Worm (Caenorhabditis elegans) whole organism, L4 larva: ENCODE measurements around the gene pch-2.

Experiments
- F10B5.3 ChIP-seq: sonication (generic microtip); optimal IDR thresholded peaks from 2 replicates; lab custom pipeline; 2016; ENCODE audit warnings: mild to moderate bottlenecking, missing genetic modification characterization, missing compliant biosample characterization
- F49E8.2 ChIP-seq: sonication (generic microtip); optimal IDR thresholded peaks from 2 replicates; lab custom pipeline; 2016; ENCODE audit warnings: missing compliant biosample characterization, mild to moderate bottlenecking, missing genetic modification characterization, borderline replicate concordance
- T20F7.1 ChIP-seq: fragments of 200-800 bp; sonication (Bioruptor generic); optimal IDR thresholded peaks from 2 replicates; lab custom pipeline; 2018; ENCODE audit warnings: mild to moderate bottlenecking, missing genetic modification characterization, missing compliant biosample characterization
- Y48G9A.11 ChIP-seq: fragments of 200-800 bp; sonication (Bioruptor generic); IDR thresholded peaks from 2 replicates; pipeline ENCODE4 v1.3.6; 2022; ENCODE audit warnings: missing genetic modification reagents, missing genetic modification characterization, missing compliant biosample characterization
- Y5F2A.4 ChIP-seq: fragments of 200-800 bp; sonication (Bioruptor generic); optimal IDR thresholded peaks from 2 replicates; lab custom pipeline; 2018; ENCODE audit warnings: mild to moderate bottlenecking, missing genetic modification characterization, missing compliant biosample characterization
- Y75B8A.6 ChIP-seq: fragments of 200-800 bp; sonication (Bioruptor generic); IDR thresholded peaks from 2 replicates; pipeline ENCODE4 v1.3.6; 2022; ENCODE audit warnings: missing genetic modification reagents, missing genetic modification characterization, missing compliant biosample characterization
- aha-1 ChIP-seq: fragments of 150-350 bp; peaks from one replicate; lab custom pipeline; 2014; ENCODE audit warnings: missing biosample characterization, missing genetic modification characterization
- arid-1 ChIP-seq: fragments of 200-800 bp; sonication (Bioruptor generic); conservative IDR thresholded peaks from 2 replicates; pipeline ENCODE4 v1.3.6; 2022; ENCODE audit warnings: missing genetic modification reagents, missing genetic modification characterization, missing compliant biosample characterization
- attf-4 ChIP-seq: sonication (generic microtip); optimal IDR thresholded peaks from 3 replicates; lab custom pipeline; 2017; ENCODE audit warnings: missing biosample characterization, missing genetic modification characterization
- cey-2 ChIP-seq: sonication (generic microtip); optimal IDR thresholded peaks from 3 replicates; lab custom pipeline; 2017; ENCODE audit warnings: missing genetic modification characterization, mild to moderate bottlenecking, missing compliant biosample characterization, antibody characterized with exemption, borderline replicate concordance; ENCODE audit not compliant: insufficient read depth
- ctbp-1 ChIP-seq: fragments of 200-800 bp; sonication (Bioruptor generic); IDR thresholded peaks from 2 replicates; pipeline ENCODE4 v1.3.6; 2022; ENCODE audit warnings: missing genetic modification reagents, missing genetic modification characterization, missing compliant biosample characterization
- daf-16 ChIP-seq, 3 experiments: sonication (generic microtip); optimal IDR thresholded peaks; 2 replicates each; lab custom pipeline; 2016 to 2017; ENCODE audit warnings: missing genetic modification characterization in 3 of 3, missing genetic modification reagents in 3 of 3, mild to moderate bottlenecking in 2 of 3, missing compliant biosample characterization in 2 of 3, missing biosample characterization in 1 of 3, moderate library complexity in 1 of 3
- dmd-6 ChIP-seq: fragments of 200-800 bp; sonication (Bioruptor generic); IDR thresholded peaks from 2 replicates; pipeline ENCODE4 v1.3.6; 2022; ENCODE audit warnings: missing genetic modification reagents, missing genetic modification characterization, missing compliant biosample characterization
- dmd-8 ChIP-seq: fragments of 200-800 bp; sonication (Bioruptor generic); IDR thresholded peaks from 2 replicates; pipeline ENCODE4 v1.3.6; 2022; ENCODE audit warnings: missing genetic modification characterization, missing compliant biosample characterization
- egl-43 ChIP-seq: fragments of 200-800 bp; sonication (Bioruptor generic); IDR thresholded peaks from 2 replicates; pipeline ENCODE4 v1.3.6; 2022; ENCODE audit warnings: missing genetic modification reagents, missing genetic modification characterization, missing compliant biosample characterization
- hif-1 ChIP-seq, 2 experiments: sonication (generic microtip); optimal IDR thresholded peaks; 2 replicates each; lab custom pipeline; 2016 to 2017; ENCODE audit warnings: missing compliant biosample characterization in 2 of 2, missing genetic modification characterization in 2 of 2, missing genetic modification reagents in 2 of 2, missing genotype in 2 of 2, mild to moderate bottlenecking in 1 of 2
- hlh-30 ChIP-seq: sonication (generic microtip); optimal IDR thresholded peaks from 2 replicates; lab custom pipeline; 2017; ENCODE audit warnings: antibody characterized with exemption, mild to moderate bottlenecking, missing genetic modification characterization, missing compliant biosample characterization; ENCODE audit not compliant: insufficient read depth
- hmg-1.1 ChIP-seq: fragments of 200-800 bp; sonication (Bioruptor generic); IDR thresholded peaks from 2 replicates; pipeline ENCODE4 v1.3.6; 2022; ENCODE audit warnings: missing genetic modification reagents, missing genetic modification characterization, missing compliant biosample characterization
- jun-1 ChIP-seq: fragments of 150-350 bp; optimal IDR thresholded peaks from 2 replicates; lab custom pipeline; 2014; ENCODE audit warnings: missing biosample characterization, missing genetic modification reagents, missing genetic modification characterization
- lim-7 ChIP-seq: fragments of 200-800 bp; sonication (Bioruptor generic); IDR thresholded peaks from 2 replicates; pipeline ENCODE4 v1.3.6; 2022; ENCODE audit warnings: missing genetic modification characterization, missing compliant biosample characterization
- lin-1 ChIP-seq: fragments of 200-800 bp; sonication (Bioruptor generic); IDR thresholded peaks from 2 replicates; pipeline ENCODE4 v1.3.6; 2022; ENCODE audit warnings: missing genetic modification reagents, missing genetic modification characterization, missing compliant biosample characterization
- lin-13 ChIP-seq: fragments of 150-350 bp; optimal IDR thresholded peaks from 2 replicates; lab custom pipeline; 2014; ENCODE audit warnings: missing biosample characterization, missing genetic modification reagents, missing genetic modification characterization
- lin-15B ChIP-seq: fragments of 150-350 bp; sonication (generic microtip); optimal IDR thresholded peaks from 3 replicates; lab custom pipeline; 2014; ENCODE audit warnings: missing biosample characterization, missing genetic modification characterization
- lin-29 ChIP-seq: fragments of 200-800 bp; sonication (Bioruptor generic); IDR thresholded peaks from 2 replicates; pipeline ENCODE4 v1.3.6; 2022; ENCODE audit warnings: missing genetic modification reagents, missing genetic modification characterization, missing compliant biosample characterization
- lin-38 ChIP-seq: fragments of 200-800 bp; sonication (Bioruptor generic); IDR thresholded peaks from 2 replicates; pipeline ENCODE4 v1.3.6; 2022; ENCODE audit warnings: missing genetic modification reagents, missing genetic modification characterization, missing compliant biosample characterization
- madf-5 ChIP-seq, 2 experiments: fragments of 200-800 bp; sonication (Bioruptor generic); IDR thresholded peaks; 2 replicates each; pipeline ENCODE4 v1.3.6; 2022; ENCODE audit warnings: missing compliant biosample characterization in 2 of 2, missing genetic modification characterization in 2 of 2
- mdl-1 ChIP-seq, 2 experiments: fragments of 150-350 bp in 1 of 2; sonication (generic microtip) in 1 of 2; optimal IDR thresholded peaks; 2 replicates each; lab custom pipeline; 2014 to 2017; ENCODE audit warnings: missing biosample characterization in 2 of 2, missing genetic modification characterization in 2 of 2
- mes-2 ChIP-seq: sonication (generic microtip); optimal IDR thresholded peaks from 2 replicates; lab custom pipeline; 2016; ENCODE audit warnings: missing genotype, mild to moderate bottlenecking, missing genetic modification characterization, missing compliant biosample characterization; ENCODE audit not compliant: poor library complexity, severe bottlenecking
- mxl-3 ChIP-seq: fragments of 200-800 bp; sonication (Bioruptor generic); optimal IDR thresholded peaks from 2 replicates; lab custom pipeline; 2018; ENCODE audit warnings: mild to moderate bottlenecking, missing genetic modification characterization, missing compliant biosample characterization
- nhr-10 ChIP-seq: fragments of 150-350 bp; optimal IDR thresholded peaks from 2 replicates; lab custom pipeline; 2014; ENCODE audit warnings: missing biosample characterization, missing genetic modification characterization
- nhr-11 ChIP-seq: fragments of 150-350 bp; optimal IDR thresholded peaks from 2 replicates; lab custom pipeline; 2014; ENCODE audit warnings: missing biosample characterization, missing genetic modification characterization
- nhr-111 ChIP-seq: fragments of 200-800 bp; sonication (Bioruptor generic); optimal IDR thresholded peaks from 2 replicates; lab custom pipeline; 2018; ENCODE audit warnings: mild to moderate bottlenecking, missing genetic modification characterization, missing compliant biosample characterization
- nhr-237 ChIP-seq: sonication (generic microtip); optimal IDR thresholded peaks from 2 replicates; lab custom pipeline; 2017; ENCODE audit warnings: missing biosample characterization, missing genetic modification characterization
- pqm-1 ChIP-seq: sonication (generic microtip); optimal IDR thresholded peaks from 2 replicates; lab custom pipeline; 2017; ENCODE audit warnings: missing biosample characterization, missing genetic modification characterization
- saeg-2 ChIP-seq: fragments of 200-800 bp; sonication (Bioruptor generic); IDR thresholded peaks from 2 replicates; pipeline ENCODE4 v1.3.6; 2022; ENCODE audit warnings: missing genetic modification reagents, missing genetic modification characterization, missing compliant biosample characterization
- sdz-12 ChIP-seq: fragments of 200-800 bp; sonication (Bioruptor generic); optimal IDR thresholded peaks from 2 replicates; lab custom pipeline; 2018; ENCODE audit warnings: mild to moderate bottlenecking, missing genetic modification characterization, missing compliant biosample characterization
- spr-1 ChIP-seq: sonication (generic microtip); optimal IDR thresholded peaks from 2 replicates; lab custom pipeline; 2016; ENCODE audit warnings: mild to moderate bottlenecking, missing genetic modification characterization, missing compliant biosample characterization
- unc-130 ChIP-seq: sonication (generic microtip); optimal IDR thresholded peaks from 2 replicates; lab custom pipeline; 2016; ENCODE audit warnings: missing genetic modification reagents, missing genetic modification characterization, missing compliant biosample characterization
- unc-62 ChIP-seq, 3 experiments: fragments of 150-350 bp in 1 of 3; sonication (generic microtip); optimal IDR thresholded peaks in 2 of 3; peaks in 1 of 3; 1 replicate in 1 of 3; 2 replicates in 2 of 3; lab custom pipeline; 2014 to 2017; ENCODE audit warnings: missing biosample characterization in 3 of 3, missing genetic modification characterization in 3 of 3, missing genetic modification reagents in 3 of 3, missing genotype in 1 of 3
- zfp-3 ChIP-seq: fragments of 200-800 bp; sonication (Bioruptor generic); conservative IDR thresholded peaks from 2 replicates; pipeline ENCODE4 v1.3.6; 2022; ENCODE audit warnings: missing genetic modification reagents, missing genetic modification characterization, missing compliant biosample characterization
- ztf-7 ChIP-seq: fragments of 150-350 bp; optimal IDR thresholded peaks from 2 replicates; lab custom pipeline; 2014; ENCODE audit warnings: missing biosample characterization, missing genetic modification characterization

Gene pch-2

DNA sequence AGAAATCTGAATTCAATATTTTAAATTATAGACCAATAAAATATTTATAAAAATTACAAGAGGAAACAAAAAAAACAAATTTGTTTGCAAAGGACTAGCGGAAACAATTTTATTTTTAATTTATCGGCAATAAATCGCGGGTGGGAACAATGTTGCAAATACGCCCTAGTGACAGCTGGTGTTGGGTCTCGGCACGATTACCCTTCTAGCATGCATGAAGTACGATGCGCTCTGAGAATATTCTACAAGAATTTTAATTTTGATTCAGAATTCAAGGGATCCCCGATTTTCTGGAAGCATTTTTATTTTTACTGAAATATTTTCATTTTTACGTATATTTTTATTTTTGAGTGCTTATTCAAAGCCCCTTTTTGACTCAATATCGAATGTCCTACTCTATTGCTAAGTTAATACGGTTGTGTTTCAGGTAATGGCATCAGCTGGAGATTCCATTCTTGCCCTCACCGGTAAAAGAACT lies 26.9 kb downstream of the pch-2 start, which contains the start of the genes mig-5 and cct-1 (continued):
- TF ChIP-seq ztf-7 (tag; lab: Kevin White, UChicago) (peak; percentile 87), nhr-10 (tag; lab: Kevin White, UChicago) (peak; percentile 88), nhr-237 (peak; percentile 49), dmd-6 (GFP tag; lab: Robert Waterston, UW) (peak; percentile 89), lin-1 (GFP tag; lab: Robert Waterston, UW) (peak; percentile 85), arid-1 (GFP tag; lab: Robert Waterston, UW) (peak; percentile 93), hlh-30 (tag; lab: Kevin White, UChicago) (peak; percentile 90), Y75B8A.6 (GFP tag; lab: Robert Waterston, UW) (no peak), pqm-1 (peak; percentile 62), nhr-11 (tag; lab: Kevin White, UChicago) (peak; percentile 95), cey-2 (tag; lab: Kevin White, UChicago) (no peak), egl-43 (peak; percentile 66), hmg-1.1 (GFP tag; lab: Robert Waterston, UW) (peak; percentile 98), aha-1 (tag; lab: Kevin White, UChicago) (peak; percentile 85), daf-16 (GFP tag; optimal IDR thresholded peaks at IDR 0.05; lab: Kevin White, UChicago) (peak; percentile 61 to 87), daf-16 (tag; optimal IDR thresholded peaks at IDR 0.05; lab: Kevin White, UChicago) (peak; percentile 84), sdz-12 (GFP tag; lab: Kevin White, UChicago) (no peak), lin-15B (peak; percentile 90), nhr-111 (GFP tag; lab: Kevin White, UChicago) (no peak), F10B5.3 (tag; lab: Kevin White, UChicago) (peak; percentile 85), lin-13 (GFP tag; lab: Kevin White, UChicago) (peak; percentile 87), dmd-8 (no peak), T20F7.1 (GFP tag; lab: Kevin White, UChicago) (peak; percentile 93), spr-1 (tag; lab: Kevin White, UChicago) (peak; percentile 91), lim-7 (no peak), unc-130 (GFP tag; lab: Kevin White, UChicago) (peak; percentile 65), saeg-2 (GFP tag; lab: Robert Waterston, UW) (peak; percentile 76; the same call in 1 of the 2 replicates)

DNA sequence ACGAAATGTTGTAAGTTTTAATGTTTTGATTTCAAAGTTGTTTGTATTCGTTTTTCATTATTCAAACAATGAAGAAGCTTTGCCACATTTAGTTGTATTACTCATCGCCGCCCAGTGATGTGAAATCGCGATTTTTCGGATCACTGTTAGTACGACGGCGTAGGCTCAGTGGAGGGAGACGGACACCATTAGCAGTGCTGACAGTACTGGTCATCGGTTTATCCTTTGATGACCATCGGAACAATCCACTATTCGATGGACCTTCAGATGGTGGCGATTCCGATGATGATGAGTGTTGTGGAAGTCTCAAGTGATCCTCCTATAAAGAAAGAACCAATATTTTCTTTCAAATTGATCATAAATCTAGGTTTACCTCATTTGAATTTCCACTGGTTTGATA lies 29.4 kb downstream of the pch-2 start:
- 0 out of 2 replicates have a peak, but pooled peaks have one; percentile 9 for TF ChIP-seq lin-1 (GFP tag; lab: Robert Waterston, UW)
- TF ChIP-seq F49E8.2 (tag; lab: Kevin White, UChicago): peak; percentile 6
- peak; percentile 54; the same call in 1 of the 2 replicates for TF ChIP-seq lin-38 (GFP tag; lab: Robert Waterston, UW)
- TF ChIP-seq aha-1 (tag; lab: Kevin White, UChicago): no peak
- peak; percentile 26; the same call in 1 of the 2 replicates for TF ChIP-seq ctbp-1 (GFP tag; lab: Robert Waterston, UW)
- no peak for TF ChIP-seq pqm-1
- TF ChIP-seq Y48G9A.11 (GFP tag; lab: Robert Waterston, UW): no peak
- peak; percentile 29 for TF ChIP-seq nhr-111 (GFP tag; lab: Kevin White, UChicago)
- no peak for TF ChIP-seq Y5F2A.4
- TF ChIP-seq madf-5 (GFP tag; IDR thresholded peaks at IDR 0.05; lab: Robert Waterston, UW): no peak

DNA sequence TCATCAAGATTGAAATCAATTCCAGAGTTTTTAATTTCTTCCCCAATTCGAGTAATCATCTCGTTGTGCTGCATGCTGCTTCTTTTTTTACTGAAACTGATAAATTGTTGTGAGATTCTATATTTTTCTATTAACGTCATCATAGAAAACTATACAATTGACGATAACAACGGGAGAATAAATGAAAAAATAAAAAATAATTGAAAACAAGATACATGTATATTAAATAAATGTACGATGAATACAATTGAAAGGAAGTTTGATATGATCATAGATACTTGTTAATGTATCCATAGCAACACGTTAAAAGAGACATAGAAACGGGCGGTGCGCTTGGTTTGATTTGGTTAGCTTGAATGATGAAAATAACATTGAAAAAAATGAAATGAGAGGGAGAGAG lies 32.3 kb downstream of the pch-2 start, which contains the start of gene T05C12.8:
Gene T05C12.8 (minus strand): TSS at position 101 of the 400 bp plus-strand sequence.
- TF ChIP-seq lin-38 (GFP tag; lab: Robert Waterston, UW): no peak
- no peak for TF ChIP-seq mes-2 (tag; lab: Kevin White, UChicago)
- no peak for TF ChIP-seq nhr-111 (GFP tag; lab: Kevin White, UChicago)
- no peak for TF ChIP-seq jun-1 (tag; lab: Kevin White, UChicago)
- no peak for TF ChIP-seq hif-1 (tag; optimal IDR thresholded peaks at IDR 0.05; lab: Kevin White, UChicago)
- no peak for TF ChIP-seq unc-62 (GFP tag; optimal IDR thresholded peaks at IDR 0.05 in 1 of 2; lab: Kevin White, UChicago)
- no peak for TF ChIP-seq unc-62 (tag; optimal IDR thresholded peaks at IDR 0.05; lab: Kevin White, UChicago)
- no peak for TF ChIP-seq lin-29 (GFP tag; lab: Robert Waterston, UW)
- TF ChIP-seq lin-1 (GFP tag; lab: Robert Waterston, UW): no peak
- no peak for TF ChIP-seq zfp-3
- no peak for TF ChIP-seq mdl-1 (tag; optimal IDR thresholded peaks at IDR 0.05; lab: Kevin White, UChicago)
- no peak for TF ChIP-seq Y48G9A.11 (GFP tag; lab: Robert Waterston, UW)
- TF ChIP-seq attf-4 (tag; lab: Kevin White, UChicago): no peak
- no peak for TF ChIP-seq mxl-3
